Fruit fly (Drosophila melanogaster): ENCODE data around the gene Ipk2.
A peak's percentile ranks its signal among the peaks of the same experiment; 100 is the strongest.

Ipk2 gene

dm6 chr2L:606165-606564 is 32.1 kb upstream of the Ipk2 start (continued):
- TF ChIP-seq Pdp1 (GFP tag; optimal IDR thresholded peaks at IDR 0.05): no peak
- TF ChIP-seq CG17385 (GFP tag; optimal IDR thresholded peaks at IDR 0.05): peak; percentile 31
- peak; percentile 29 for TF ChIP-seq ATbp (GFP tag; optimal IDR thresholded peaks at IDR 0.05)
- TF ChIP-seq CG10959 (GFP tag; IDR thresholded peaks at IDR 0.05): peak; percentile 75
- TF ChIP-seq nom (GFP tag; optimal IDR thresholded peaks at IDR 0.05): peak; percentile 21
- no peak for TF ChIP-seq Dfd (GFP tag; optimal IDR thresholded peaks at IDR 0.05)
- TF ChIP-seq pzg (GFP tag; optimal IDR thresholded peaks at IDR 0.05): no peak
- TF ChIP-seq Oli (tag; optimal IDR thresholded peaks at IDR 0.05): peak; percentile 0
- TF ChIP-seq CG16815 (GFP tag; optimal IDR thresholded peaks at IDR 0.05): peak; percentile 67
- no peak for TF ChIP-seq p53 (GFP tag; optimal IDR thresholded peaks at IDR 0.05)
- no peak; the same call in 1 of the 2 replicates for TF ChIP-seq lmd (GFP tag; IDR thresholded peaks at IDR 0.05)
- TF ChIP-seq CG12769 (tag; optimal IDR thresholded peaks at IDR 0.05): no peak
- peak; percentile 57 for TF ChIP-seq phol (tag; optimal IDR thresholded peaks at IDR 0.05)
- peak; percentile 1 for TF ChIP-seq CG15601 (tag; optimal IDR thresholded peaks at IDR 0.05)
- no peak for TF ChIP-seq CG6254 (GFP tag; optimal IDR thresholded peaks at IDR 0.05)
- TF ChIP-seq CTCF (GFP tag; optimal IDR thresholded peaks at IDR 0.05): no peak
- no peak for TF ChIP-seq CG10321 (GFP tag; IDR thresholded peaks at IDR 0.05)
- no peak for TF ChIP-seq Max (GFP tag; optimal IDR thresholded peaks at IDR 0.05)
- no peak for TF ChIP-seq ab (GFP tag; optimal IDR thresholded peaks at IDR 0.05)
- TF ChIP-seq Adf1 (GFP tag; IDR thresholded peaks at IDR 0.05): no peak
- TF ChIP-seq CG4617 (GFP tag; optimal IDR thresholded peaks at IDR 0.05; ENCODE audit: borderline replicate concordance): no peak
- TF ChIP-seq mld (GFP tag; IDR thresholded peaks at IDR 0.05; ENCODE audit: partially characterized antibody): no peak
- TF ChIP-seq ERR (GFP tag; optimal IDR thresholded peaks at IDR 0.05): no peak
- TF ChIP-seq corto (GFP tag; optimal IDR thresholded peaks at IDR 0.05): no peak
- peak; percentile 10 for TF ChIP-seq pnt (GFP tag; optimal IDR thresholded peaks at IDR 0.05)
- TF ChIP-seq Usf (GFP tag; optimal IDR thresholded peaks at IDR 0.05): no peak
- 0 out of 3 replicates have a peak, but pooled peaks have one; percentile 33 for TF ChIP-seq H15 (GFP tag; IDR thresholded peaks at IDR 0.05)
- no peak for TF ChIP-seq seq (GFP tag; IDR thresholded peaks at IDR 0.05)
- peak; percentile 36 for TF ChIP-seq tio (GFP tag; optimal IDR thresholded peaks at IDR 0.05)
- peak; percentile 45 for TF ChIP-seq fd96Cb (tag; optimal IDR thresholded peaks at IDR 0.05)
- TF ChIP-seq HLH54F (GFP tag; optimal IDR thresholded peaks at IDR 0.05): no peak
- TF ChIP-seq CG4854 (GFP tag; optimal IDR thresholded peaks at IDR 0.05): no peak
- no peak for TF ChIP-seq CG14441 (GFP tag; IDR thresholded peaks at IDR 0.05)
- peak; percentile 84 for TF ChIP-seq Xrp1 (GFP tag; IDR thresholded peaks at IDR 0.05)
- TF ChIP-seq CG2678 (tag; optimal IDR thresholded peaks at IDR 0.05): no peak
- TF ChIP-seq unc-4 (GFP tag; IDR thresholded peaks at IDR 0.05; ENCODE audit: partially characterized antibody): no peak
- peak; percentile 72 for TF ChIP-seq CG2712 (tag; optimal IDR thresholded peaks at IDR 0.05)
- peak; percentile 30 for TF ChIP-seq CG15479 (GFP tag; optimal IDR thresholded peaks at IDR 0.05)
- TF ChIP-seq CG16813 (GFP tag; IDR thresholded peaks at IDR 0.05; ENCODE audit: partially characterized antibody): no peak
- no peak for TF ChIP-seq hkb (optimal IDR thresholded peaks at IDR 0.05)
- no peak; the same call in 1 of the 2 replicates for TF ChIP-seq hkb (GFP tag; IDR thresholded peaks at IDR 0.05)
- TF ChIP-seq CG6813 (GFP tag; optimal IDR thresholded peaks at IDR 0.05): no peak
- no peak for TF ChIP-seq CG14860 (GFP tag; IDR thresholded peaks at IDR 0.05; ENCODE audit: partially characterized antibody)
- no peak for TF ChIP-seq CG7745 (tag; optimal IDR thresholded peaks at IDR 0.05)
- TF ChIP-seq CG10147 (GFP tag; optimal IDR thresholded peaks at IDR 0.05): no peak
- TF ChIP-seq fd102C (GFP tag; optimal IDR thresholded peaks at IDR 0.05): peak; percentile 22
- no peak for TF ChIP-seq CG17359 (tag; optimal IDR thresholded peaks at IDR 0.05)
- no peak for TF ChIP-seq cg (GFP tag; optimal IDR thresholded peaks at IDR 0.05)
- no peak for TF ChIP-seq CG32532 (GFP tag; IDR thresholded peaks at IDR 0.05)
- no peak for TF ChIP-seq CG15073 (GFP tag; optimal IDR thresholded peaks at IDR 0.05)
- TF ChIP-seq en (GFP tag; optimal IDR thresholded peaks at IDR 0.05): no peak

Data from whole organism, embryonic.